Fruit fly (Drosophila melanogaster) whole organism, wandering third instar larva: ENCODE measurements around the gene AkhR.

Experiments
- Dfd ChIP-seq: fragments of >200 bp; optimal IDR thresholded peaks from 2 replicates; lab custom pipeline; 2017; ENCODE audit warnings: missing biosample characterization, missing genetic modification characterization
- Myc ChIP-seq: fragments of >200 bp; optimal IDR thresholded peaks from 2 replicates; lab custom pipeline; 2017
- N ChIP-seq: fragments of >200 bp; optimal IDR thresholded peaks from 2 replicates; lab custom pipeline; 2018; ENCODE audit warnings: missing biosample characterization, missing external identifiers, missing genetic modification characterization
- Rel ChIP-seq, 2 experiments: fragments of 200-800 bp; sonication (Bioruptor generic) in 1 of 2; optimal IDR thresholded peaks; 2 replicates in 1 of 2; 3 replicates in 1 of 2; lab custom pipeline; 2016 to 2019; ENCODE audit warnings: mild to moderate bottlenecking in 2 of 2, missing biosample characterization in 2 of 2, missing genetic modification characterization in 2 of 2, moderate library complexity in 1 of 2
- br ChIP-seq: fragments of 200-800 bp; sonication (Bioruptor generic); optimal IDR thresholded peaks from 2 replicates; lab custom pipeline; 2016; ENCODE audit warnings: missing biosample characterization, missing genetic modification characterization
- dl ChIP-seq, 2 experiments: fragments of 175-275, 200-275 bp in 1 of 2; fragments of 200-275 bp in 1 of 2; sonication (Bioruptor generic); optimal IDR thresholded peaks; lab custom pipeline; 2018; ENCODE audit warnings: mild to moderate bottlenecking in 2 of 2, missing biosample characterization in 2 of 2, missing genetic modification characterization in 2 of 2, moderate library complexity in 2 of 2; ENCODE audit not compliant: partially characterized antibody in 2 of 2, insufficient read depth in 1 of 2
- dmrt93B ChIP-seq: fragments of 200-800 bp; sonication (Bioruptor generic); optimal IDR thresholded peaks from 2 replicates; lab custom pipeline; 2018; ENCODE audit warnings: missing biosample characterization, mild to moderate bottlenecking, missing genetic modification characterization
- fru ChIP-seq: fragments of 200-800 bp; sonication (Bioruptor generic); optimal IDR thresholded peaks from 3 replicates; lab custom pipeline; 2016; ENCODE audit warnings: missing biosample characterization, mild to moderate bottlenecking, missing genetic modification characterization
- lola ChIP-seq: fragments of >200 bp; optimal IDR thresholded peaks from 2 replicates; lab custom pipeline; 2017; ENCODE audit warnings: missing biosample characterization, missing genetic modification characterization
- pan ChIP-seq: fragments of >200 bp; optimal IDR thresholded peaks from 2 replicates; lab custom pipeline; 2017
- psq ChIP-seq: fragments of 200-800 bp; sonication (Bioruptor generic); optimal IDR thresholded peaks from 3 replicates; lab custom pipeline; 2017; ENCODE audit warnings: missing biosample characterization, mild to moderate bottlenecking, missing genetic modification characterization, moderate library complexity
- rgr ChIP-seq: fragments of 200-800 bp; sonication (Bioruptor generic); optimal IDR thresholded peaks from 3 replicates; lab custom pipeline; 2016; ENCODE audit warnings: missing biosample characterization, mild to moderate bottlenecking, missing genetic modification characterization
- sage ChIP-seq: fragments of 200-800 bp; sonication (Bioruptor generic); optimal IDR thresholded peaks from 2 replicates; lab custom pipeline; 2016; ENCODE audit warnings: missing biosample characterization, mild to moderate bottlenecking, missing genetic modification characterization

- no peak for TF ChIP-seq Rel (GFP tag; optimal IDR thresholded peaks at IDR 0.05; lab: Kevin White, UChicago)
- TF ChIP-seq Rel (tag; optimal IDR thresholded peaks at IDR 0.05; lab: Kevin White, UChicago), result no peak
- TF ChIP-seq dl (GFP tag; optimal IDR thresholded peaks at IDR 0.05; lab: Kevin White, UChicago; ENCODE audit: insufficient read depth in 1 of 2, partially characterized antibody in 2 of 2), result no peak
- TF ChIP-seq rgr (GFP tag; lab: Kevin White, UChicago), result no peak
- no peak for TF ChIP-seq dmrt93B (GFP tag; lab: Kevin White, UChicago)
- no peak for TF ChIP-seq br (GFP tag; lab: Kevin White, UChicago)
- TF ChIP-seq N (GFP tag; lab: Kevin White, UChicago), result no peak
- TF ChIP-seq Dfd, result no peak
- no peak for TF ChIP-seq lola (GFP tag; lab: Kevin White, UChicago)
- TF ChIP-seq psq (GFP tag; lab: Kevin White, UChicago), result no peak
- TF ChIP-seq pan, result no peak
- no peak for TF ChIP-seq sage (GFP tag; lab: Kevin White, UChicago)
- no peak for TF ChIP-seq fru (GFP tag; lab: Kevin White, UChicago)
- no peak for TF ChIP-seq Myc (lab: Kevin White, UChicago)
Observed at dm6 chr2L:6741980-6742591, 26.1 kb upstream of the AkhR start, which contains the start of gene meng.
